Worm (Caenorhabditis elegans): Measurements from ENCODE around the gene top-2.

DNA sequence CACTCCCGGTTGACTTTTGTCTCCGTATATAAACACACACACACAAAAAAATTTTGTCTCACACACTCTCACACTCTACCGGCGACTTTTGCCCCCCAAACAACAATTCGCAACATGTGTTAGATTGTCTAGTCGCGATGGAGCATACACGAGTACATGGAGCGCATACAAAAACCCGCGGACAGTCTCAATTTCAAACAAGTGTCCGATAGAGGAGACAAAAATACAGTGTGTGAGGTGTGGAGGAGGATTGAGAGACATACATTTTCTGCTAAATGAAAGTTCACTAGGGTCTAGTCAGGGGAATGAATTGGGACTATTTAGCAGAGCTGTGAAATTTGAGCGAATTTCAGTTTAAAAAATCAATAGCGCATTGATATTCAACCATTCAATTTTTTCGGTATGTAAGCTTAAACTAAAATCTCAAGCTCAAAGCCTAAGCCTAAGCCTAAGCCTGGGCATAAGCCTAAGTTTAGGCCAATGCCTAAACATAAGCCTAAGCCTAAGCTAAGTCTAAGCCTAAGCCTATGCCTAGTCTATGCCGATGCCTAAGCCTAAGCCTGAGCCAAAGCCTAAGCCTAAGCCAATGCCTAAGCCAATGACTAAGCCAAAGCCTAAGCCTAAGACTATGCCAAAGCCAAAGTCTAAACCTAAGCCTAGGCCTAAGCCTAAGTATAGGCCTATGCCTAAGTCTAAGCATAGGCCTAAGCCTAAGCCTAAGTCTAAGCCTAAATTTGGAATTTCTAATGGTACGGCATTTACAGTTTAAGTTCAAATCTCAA lies 48.0 kb downstream of the top-2 start:
- TF ChIP-seq unc-39 (tag; optimal IDR thresholded peaks at IDR 0.05), result no peak
- no peak for TF ChIP-seq mep-1 (tag; optimal IDR thresholded peaks at IDR 0.05)
- no peak for TF ChIP-seq unc-62 (GFP tag; optimal IDR thresholded peaks at IDR 0.05)
- TF ChIP-seq cnd-1 (tag; optimal IDR thresholded peaks at IDR 0.05), result no peak
- TF ChIP-seq nhr-76 (tag; optimal IDR thresholded peaks at IDR 0.05), result no peak
- no peak for TF ChIP-seq lin-13 (tag; optimal IDR thresholded peaks at IDR 0.05)
- TF ChIP-seq nhr-237 (tag; optimal IDR thresholded peaks at IDR 0.05), result no peak
- no peak for TF ChIP-seq elt-3 (tag; optimal IDR thresholded peaks at IDR 0.05)
- TF ChIP-seq snpc-4 (tag; optimal IDR thresholded peaks at IDR 0.05), result no peak
- no peak for TF ChIP-seq lin-32 (GFP tag; optimal IDR thresholded peaks at IDR 0.05)
